Fruit fly (Drosophila melanogaster): ENCODE results near the gene mtgo.

Gene mtgo

dm6 chr2L:16544563-16545066 lies at the start of gene mtgo:
Gene mtgo, plus strand, starts transcription at chr2L:16545016.
- no peak for TF ChIP-seq kay (GFP tag; ENCODE audit: borderline replicate concordance)
- peak; percentile 42 for TF ChIP-seq CG14711 (tag; optimal IDR thresholded peaks at IDR 0.05)
- peak; percentile 45 for TF ChIP-seq CG7045 (GFP tag; optimal IDR thresholded peaks at IDR 0.05)
- no peak for TF ChIP-seq cnc (optimal IDR thresholded peaks at IDR 0.05)
- TF ChIP-seq toe (GFP tag; optimal IDR thresholded peaks at IDR 0.05) = no peak
- peak; percentile 7 for TF ChIP-seq bab1 (GFP tag; optimal IDR thresholded peaks at IDR 0.05)
- no peak for TF ChIP-seq pad (GFP tag; optimal IDR thresholded peaks at IDR 0.05)
- no peak for TF ChIP-seq Mnt (GFP tag; optimal IDR thresholded peaks at IDR 0.05)
- TF ChIP-seq Hr96 (GFP tag; optimal IDR thresholded peaks at IDR 0.05) = no peak
- TF ChIP-seq cic (GFP tag; optimal IDR thresholded peaks at IDR 0.05) = no peak
- peak; percentile 65 for TF ChIP-seq CG7101 (tag; optimal IDR thresholded peaks at IDR 0.05)
- peak; percentile 40 for TF ChIP-seq CG12768 (GFP tag; optimal IDR thresholded peaks at IDR 0.05)
- TF ChIP-seq CG11617 (GFP tag; optimal IDR thresholded peaks at IDR 0.05) = peak; percentile 48
- TF ChIP-seq CG33017 (tag; optimal IDR thresholded peaks at IDR 0.05) = peak; percentile 70
- no peak for TF ChIP-seq Clk (GFP tag; optimal IDR thresholded peaks at IDR 0.05)
- TF ChIP-seq tj (GFP tag; optimal IDR thresholded peaks at IDR 0.05) = no peak
- no peak for TF ChIP-seq CG1620 (GFP tag; optimal IDR thresholded peaks at IDR 0.05)
- TF ChIP-seq CG5204 (GFP tag; optimal IDR thresholded peaks at IDR 0.05) = peak; percentile 36
- TF ChIP-seq Crg-1 (GFP tag; optimal IDR thresholded peaks at IDR 0.05) = no peak
- peak; percentile 83 for TF ChIP-seq ovo (GFP tag; optimal IDR thresholded peaks at IDR 0.05)

- TF ChIP-seq bab1 (GFP tag; optimal IDR thresholded peaks at IDR 0.05) (no peak), cic (GFP tag; optimal IDR thresholded peaks at IDR 0.05) (no peak), Hr96 (GFP tag; optimal IDR thresholded peaks at IDR 0.05) (no peak), CG1620 (GFP tag; optimal IDR thresholded peaks at IDR 0.05) (peak; percentile 26), CG14711 (tag; optimal IDR thresholded peaks at IDR 0.05) (no peak), tj (GFP tag; optimal IDR thresholded peaks at IDR 0.05) (peak; percentile 59), ovo (GFP tag; optimal IDR thresholded peaks at IDR 0.05) (peak; percentile 5), Clk (GFP tag; optimal IDR thresholded peaks at IDR 0.05) (no peak), Mnt (GFP tag; optimal IDR thresholded peaks at IDR 0.05) (peak; percentile 8), pad (GFP tag; optimal IDR thresholded peaks at IDR 0.05) (no peak), CG33017 (tag; optimal IDR thresholded peaks at IDR 0.05) (peak; percentile 90), CG11617 (GFP tag; optimal IDR thresholded peaks at IDR 0.05) (peak; percentile 78), toe (GFP tag; optimal IDR thresholded peaks at IDR 0.05) (no peak), kay (GFP tag; ENCODE audit: borderline replicate concordance) (no peak), CG7045 (GFP tag; optimal IDR thresholded peaks at IDR 0.05) (no peak), CG5204 (GFP tag; optimal IDR thresholded peaks at IDR 0.05) (peak; percentile 70), CG7101 (tag; optimal IDR thresholded peaks at IDR 0.05) (peak; percentile 84), CG12768 (GFP tag; optimal IDR thresholded peaks at IDR 0.05) (no peak), cnc (optimal IDR thresholded peaks at IDR 0.05) (no peak), Crg-1 (GFP tag; optimal IDR thresholded peaks at IDR 0.05) (no peak)
Measured at dm6 chr2L:16495193-16495780, 49.5 kb upstream of the mtgo start.

dm6 chr2L:16497196-16497595 lies 47.6 kb upstream of the mtgo start:
- TF ChIP-seq kay (GFP tag; ENCODE audit: borderline replicate concordance) (peak; percentile 71), CG33017 (tag; optimal IDR thresholded peaks at IDR 0.05) (no peak), Mnt (GFP tag; optimal IDR thresholded peaks at IDR 0.05) (no peak), CG12768 (GFP tag; optimal IDR thresholded peaks at IDR 0.05) (no peak), bab1 (GFP tag; optimal IDR thresholded peaks at IDR 0.05) (no peak)

dm6 chr2L:16498100-16498499 lies 46.7 kb upstream of the mtgo start:
- TF ChIP-seq CG14711 (tag; optimal IDR thresholded peaks at IDR 0.05) (peak; percentile 36), CG7101 (tag; optimal IDR thresholded peaks at IDR 0.05) (no peak)

dm6 chr2L:16499559-16499958 lies 45.3 kb upstream of the mtgo start:
- TF ChIP-seq bab1 (GFP tag; optimal IDR thresholded peaks at IDR 0.05) (peak; percentile 0), CG12768 (GFP tag; optimal IDR thresholded peaks at IDR 0.05) (no peak)

- TF ChIP-seq toe (GFP tag; optimal IDR thresholded peaks at IDR 0.05) (peak; percentile 40), CG12768 (GFP tag; optimal IDR thresholded peaks at IDR 0.05) (peak; percentile 25), ovo (GFP tag; optimal IDR thresholded peaks at IDR 0.05) (no peak), Crg-1 (GFP tag; optimal IDR thresholded peaks at IDR 0.05) (no peak), CG5204 (GFP tag; optimal IDR thresholded peaks at IDR 0.05) (peak; percentile 54), cnc (optimal IDR thresholded peaks at IDR 0.05) (no peak), Clk (GFP tag; optimal IDR thresholded peaks at IDR 0.05) (no peak), pad (GFP tag; optimal IDR thresholded peaks at IDR 0.05) (no peak), CG33017 (tag; optimal IDR thresholded peaks at IDR 0.05) (peak; percentile 75), CG11617 (GFP tag; optimal IDR thresholded peaks at IDR 0.05) (no peak), CG7045 (GFP tag; optimal IDR thresholded peaks at IDR 0.05) (peak; percentile 44), CG7101 (tag; optimal IDR thresholded peaks at IDR 0.05) (peak; percentile 69), CG1620 (GFP tag; optimal IDR thresholded peaks at IDR 0.05) (peak; percentile 16), kay (GFP tag; ENCODE audit: borderline replicate concordance) (peak; percentile 54), Hr96 (GFP tag; optimal IDR thresholded peaks at IDR 0.05) (peak; percentile 17), cic (GFP tag; optimal IDR thresholded peaks at IDR 0.05) (no peak), tj (GFP tag; optimal IDR thresholded peaks at IDR 0.05) (peak; percentile 22), bab1 (GFP tag; optimal IDR thresholded peaks at IDR 0.05) (peak; percentile 37), CG14711 (tag; optimal IDR thresholded peaks at IDR 0.05) (peak; percentile 35), Mnt (GFP tag; optimal IDR thresholded peaks at IDR 0.05) (no peak)
Measured at dm6 chr2L:16500469-16500868, 44.3 kb upstream of the mtgo start.
